Fruit fly (Drosophila melanogaster) Kc167 (cell line): Measurements from ENCODE around the gene fmt.
"Not testable (repeated sequence)": the region's sequence is repeated elsewhere in the genome, so short reads cannot be mapped to it uniquely, and the experiment has no call there.

Source experiments
- Myc ChIP-seq: fragments of >200 bp; optimal IDR thresholded peaks from 2 replicates; lab custom pipeline; 2017; ENCODE audit warnings: missing external identifiers
- Sin3A ChIP-seq: fragments of >200 bp; optimal IDR thresholded peaks from 2 replicates; lab custom pipeline; 2018; ENCODE audit warnings: missing external identifiers
- insv ChIP-seq: fragments of >200 bp; optimal IDR thresholded peaks from 3 replicates; lab custom pipeline; 2018; ENCODE audit warnings: missing external identifiers
- psq ChIP-seq: fragments of >200 bp; optimal IDR thresholded peaks from 2 replicates; lab custom pipeline; 2017; ENCODE audit warnings: missing external identifiers

DNA sequence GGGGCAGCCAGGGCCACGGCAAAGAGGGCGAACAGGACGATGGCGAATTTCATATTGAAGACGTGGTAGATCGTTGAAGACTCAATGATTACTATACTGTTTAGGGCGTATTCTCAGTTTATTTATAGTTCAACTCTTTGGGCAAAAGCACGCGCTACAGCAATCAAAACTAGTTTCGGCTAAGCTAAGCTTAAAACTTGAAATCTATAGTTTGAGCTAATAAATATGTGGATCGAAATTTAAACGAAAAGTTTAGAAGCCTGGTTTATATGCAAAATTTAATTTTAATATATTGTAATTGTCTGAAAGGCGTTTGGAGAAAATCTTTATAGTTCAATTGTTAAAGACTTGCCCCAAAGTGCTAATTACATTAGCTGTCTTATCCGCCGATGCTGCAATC lies 25.8 kb downstream of the fmt start, which contains the start of gene Cpr65Ax1:
- TF ChIP-seq insv (lab: Kevin White, UChicago); psq; Myc (lab: Kevin White, UChicago); Sin3A (lab: Kevin White, UChicago): not testable (repeated sequence)
